Fruit fly (Drosophila melanogaster) whole organism, embryonic: Measurements from ENCODE around the gene dre4.

Experiments
- Atf3 ChIP-seq: fragments of 200-800 bp; sonication (Bioruptor generic); optimal IDR thresholded peaks from 3 replicates; lab custom pipeline; 2016; ENCODE audit warnings: missing biosample characterization, missing genetic modification characterization
- Awh ChIP-seq: fragments of 200-800 bp; sonication (Bioruptor generic); IDR thresholded peaks from 2 replicates; pipeline ENCODE4, ENCODE4 v1.3.6; 2022; ENCODE audit warnings: missing biosample characterization, missing genetic modification characterization
- CG10209 ChIP-seq: fragments of 200-800 bp; sonication (Bioruptor generic); optimal IDR thresholded peaks from 3 replicates; lab custom pipeline; 2017; ENCODE audit warnings: missing biosample characterization, mild to moderate bottlenecking, missing genetic modification characterization, missing genetic modification reagents
- CG10321 ChIP-seq: fragments of 200-800 bp; sonication (Bioruptor generic); IDR thresholded peaks from 2 replicates; pipeline ENCODE4 v1.3.6; 2022; ENCODE audit warnings: missing biosample characterization, missing genetic modification characterization
- CG12236 ChIP-seq: fragments of 200-800 bp; sonication (Bioruptor generic); optimal IDR thresholded peaks from 2 replicates; lab custom pipeline; 2016; ENCODE audit warnings: missing biosample characterization, missing genetic modification characterization
- CG16779 ChIP-seq: fragments of 200-800 bp; sonication (Bioruptor generic); IDR thresholded peaks from 2 replicates; pipeline ENCODE4 v1.3.6; 2022; ENCODE audit warnings: missing biosample characterization, missing genetic modification characterization
- CG16863 ChIP-seq: fragments of 200-800 bp; sonication (Bioruptor generic); optimal IDR thresholded peaks from 3 replicates; lab custom pipeline; 2016; ENCODE audit warnings: missing biosample characterization, missing genetic modification characterization
- CG18011 ChIP-seq: fragments of 200-800 bp; sonication (Bioruptor generic); optimal IDR thresholded peaks from 2 replicates; lab custom pipeline; 2017; ENCODE audit warnings: missing biosample characterization, missing genetic modification characterization, mild to moderate bottlenecking, moderate library complexity, missing genotype
- CG32772 ChIP-seq: fragments of 200-800 bp; sonication (Bioruptor generic); IDR thresholded peaks from 2 replicates; pipeline ENCODE4 v1.3.6; 2022; ENCODE audit warnings: missing biosample characterization, missing genetic modification characterization
- CG33557 ChIP-seq: fragments of 200-800 bp; sonication (Bioruptor generic); optimal IDR thresholded peaks from 2 replicates; lab custom pipeline; 2019; ENCODE audit warnings: missing biosample characterization, mild to moderate bottlenecking, missing genetic modification characterization, moderate library complexity
- CG3407 ChIP-seq: fragments of 200-800 bp; sonication (Bioruptor generic); optimal IDR thresholded peaks from 2 replicates; lab custom pipeline; 2018; ENCODE audit warnings: missing biosample characterization, mild to moderate bottlenecking, missing genetic modification characterization
- CG34376 ChIP-seq: fragments of 200-800 bp; sonication (Bioruptor generic); optimal IDR thresholded peaks from 2 replicates; lab custom pipeline; 2018; ENCODE audit warnings: missing biosample characterization, mild to moderate bottlenecking, missing genetic modification characterization
- CG3995 ChIP-seq: fragments of 200-800 bp; sonication (Bioruptor generic); optimal IDR thresholded peaks from 3 replicates; lab custom pipeline; 2016; ENCODE audit warnings: missing biosample characterization, missing genetic modification characterization
- CG4282 ChIP-seq: fragments of 200-800 bp; sonication (Bioruptor generic); optimal IDR thresholded peaks from 2 replicates; lab custom pipeline; 2016; ENCODE audit warnings: missing biosample characterization, missing genetic modification characterization
- CG6854 ChIP-seq: fragments of 200-800 bp; sonication (Bioruptor generic); optimal IDR thresholded peaks from 3 replicates; lab custom pipeline; 2017; ENCODE audit warnings: missing biosample characterization, mild to moderate bottlenecking, missing genetic modification characterization
- CG9817 ChIP-seq: fragments of 200-800 bp; sonication (Bioruptor generic); optimal IDR thresholded peaks from 2 replicates; lab custom pipeline; 2018; ENCODE audit warnings: missing biosample characterization, mild to moderate bottlenecking, missing genetic modification characterization, moderate library complexity
- Dfd ChIP-seq, 2 experiments: fragments of >200 bp; optimal IDR thresholded peaks; 2 replicates each; lab custom pipeline; 2017; ENCODE audit warnings: missing biosample characterization in 2 of 2, missing genetic modification characterization in 2 of 2
- E2f2 ChIP-seq: fragments of 200-800 bp; sonication (Bioruptor generic); IDR thresholded peaks from 2 replicates; pipeline ENCODE4 v1.3.6; 2022; ENCODE audit warnings: missing biosample characterization, missing genetic modification characterization
- H2.0 ChIP-seq: fragments of 200-800 bp; sonication (Bioruptor generic); IDR thresholded peaks from 2 replicates; pipeline ENCODE4 v1.3.6; 2022; ENCODE audit warnings: missing biosample characterization, missing genetic modification characterization
- HmgZ ChIP-seq: fragments of 200-800 bp; sonication (Bioruptor generic); optimal IDR thresholded peaks from 2 replicates; lab custom pipeline; 2018; ENCODE audit warnings: missing biosample characterization, mild to moderate bottlenecking, missing genetic modification characterization
- Mrtf ChIP-seq: fragments of 200-800 bp; sonication (Bioruptor generic); IDR thresholded peaks from 3 replicates; pipeline ENCODE4 v1.3.6; 2022; ENCODE audit warnings: missing biosample characterization, missing genetic modification characterization
- Poxn ChIP-seq: fragments of 200-800 bp; sonication (Bioruptor generic); IDR thresholded peaks from 2 replicates; pipeline ENCODE4 v1.3.6; 2022; ENCODE audit warnings: missing biosample characterization, missing genetic modification characterization
- Scr ChIP-seq: fragments of 200-800 bp; sonication (Bioruptor generic); IDR thresholded peaks from 2 replicates; pipeline ENCODE4 v1.3.6; 2022; ENCODE audit warnings: missing biosample characterization, missing genetic modification characterization; ENCODE audit not compliant: partially characterized antibody
- Sox100B ChIP-seq: fragments of 200-800 bp; sonication (Bioruptor generic); optimal IDR thresholded peaks from 3 replicates; lab custom pipeline; 2018; ENCODE audit warnings: missing biosample characterization, mild to moderate bottlenecking, missing genetic modification characterization
- Stat92E ChIP-seq, 3 experiments: fragments of >200 bp in 2 of 3; fragments of 200-800 bp in 1 of 3; sonication (Bioruptor generic) in 1 of 3; optimal IDR thresholded peaks; 2 replicates each; lab custom pipeline; 2017 to 2019; ENCODE audit warnings: missing biosample characterization in 3 of 3, missing genetic modification characterization in 3 of 3, mild to moderate bottlenecking in 1 of 3, moderate library complexity in 1 of 3
- Tbp ChIP-seq: fragments of >200 bp; optimal IDR thresholded peaks from 2 replicates; lab custom pipeline; 2018; ENCODE audit warnings: missing biosample characterization, missing genetic modification characterization
- Vsx1 ChIP-seq: fragments of 200-800 bp; sonication (Bioruptor generic); optimal IDR thresholded peaks from 2 replicates; lab custom pipeline; 2017; ENCODE audit warnings: missing biosample characterization, mild to moderate bottlenecking, missing genetic modification characterization, missing genetic modification reagents
- ac ChIP-seq: fragments of 200-800 bp; sonication (Bioruptor generic); optimal IDR thresholded peaks from 3 replicates; lab custom pipeline; 2017; ENCODE audit warnings: missing biosample characterization, mild to moderate bottlenecking, missing genetic modification characterization
- ap ChIP-seq: fragments of 200-800 bp; sonication (Bioruptor generic); IDR thresholded peaks from 2 replicates; pipeline ENCODE4 v1.3.6; 2022; ENCODE audit warnings: missing biosample characterization, missing genetic modification characterization
- bsh ChIP-seq, 2 experiments: fragments of 200-800 bp; sonication (Bioruptor generic); optimal IDR thresholded peaks; 2 replicates each; lab custom pipeline; 2017 to 2018; ENCODE audit warnings: mild to moderate bottlenecking in 2 of 2, missing biosample characterization in 2 of 2, missing genetic modification characterization in 2 of 2, moderate library complexity in 1 of 2
- cas ChIP-seq: fragments of 200-800 bp; sonication (Bioruptor generic); IDR thresholded peaks from 2 replicates; pipeline ENCODE4 v1.3.6; 2022; ENCODE audit warnings: missing biosample characterization, missing genetic modification characterization
- dati ChIP-seq: fragments of 200-800 bp; sonication (Bioruptor generic); IDR thresholded peaks from 2 replicates; pipeline ENCODE4 v1.3.6; 2022; ENCODE audit warnings: missing biosample characterization, missing genetic modification characterization
- dysf ChIP-seq: fragments of 200-800 bp; sonication (Bioruptor generic); IDR thresholded peaks from 3 replicates; pipeline ENCODE4 v1.3.6; 2022; ENCODE audit warnings: missing biosample characterization, missing genetic modification characterization
- eve ChIP-seq, 2 experiments: fragments of >200 bp; optimal IDR thresholded peaks; 2 replicates each; lab custom pipeline; 2017; ENCODE audit warnings: missing biosample characterization in 2 of 2, missing genetic modification characterization in 2 of 2
- gem ChIP-seq: fragments of 200-800 bp; sonication (Bioruptor generic); optimal IDR thresholded peaks from 2 replicates; lab custom pipeline; 2019; ENCODE audit warnings: missing biosample characterization, mild to moderate bottlenecking, missing genetic modification characterization, moderate library complexity
- gro ChIP-seq: fragments of 200-800 bp; sonication (Bioruptor generic); optimal IDR thresholded peaks from 2 replicates; lab custom pipeline; 2016; ENCODE audit warnings: missing biosample characterization, missing genetic modification characterization
- hb ChIP-seq: fragments of 200-800 bp; sonication (Bioruptor generic); IDR thresholded peaks from 3 replicates; pipeline ENCODE4 v1.3.6; 2022; ENCODE audit warnings: missing biosample characterization, missing genetic modification characterization; ENCODE audit not compliant: partially characterized antibody
- jumu ChIP-seq: fragments of 200-800 bp; sonication (Bioruptor generic); optimal IDR thresholded peaks from 3 replicates; lab custom pipeline; 2016; ENCODE audit warnings: missing biosample characterization, missing genetic modification characterization
- lmd ChIP-seq: fragments of 200-800 bp; sonication (Bioruptor generic); IDR thresholded peaks from 2 replicates; pipeline ENCODE4 v1.3.6; 2022; ENCODE audit warnings: missing biosample characterization, missing genetic modification characterization
- mirr ChIP-seq: fragments of 200-800 bp; sonication (Bioruptor generic); optimal IDR thresholded peaks from 3 replicates; lab custom pipeline; 2018; ENCODE audit warnings: missing biosample characterization, mild to moderate bottlenecking, missing genetic modification characterization
- otp ChIP-seq: fragments of 200-800 bp; sonication (Bioruptor generic); IDR thresholded peaks from 3 replicates; pipeline ENCODE4, ENCODE4 v1.3.6; 2022; ENCODE audit warnings: missing biosample characterization, missing genetic modification characterization
- pho ChIP-seq: fragments of 200-800 bp; sonication (Bioruptor generic); optimal IDR thresholded peaks from 2 replicates; lab custom pipeline; 2016; ENCODE audit warnings: missing biosample characterization, missing genetic modification characterization
- sd ChIP-seq: fragments of 200-800 bp; sonication (Bioruptor generic); optimal IDR thresholded peaks from 3 replicates; lab custom pipeline; 2018; ENCODE audit warnings: missing biosample characterization, mild to moderate bottlenecking, missing genetic modification characterization, moderate library complexity
- sob ChIP-seq: fragments of 200-800 bp; sonication (Bioruptor generic); IDR thresholded peaks from 2 replicates; pipeline ENCODE4 v1.3.6; 2022; ENCODE audit warnings: missing biosample characterization, missing genetic modification characterization
- tll ChIP-seq, 2 experiments: fragments of 200-800 bp in 1 of 2; fragments of >200 bp in 1 of 2; sonication (Bioruptor generic) in 1 of 2; optimal IDR thresholded peaks; 2 replicates each; lab custom pipeline; 2017 to 2019; ENCODE audit warnings: missing biosample characterization in 2 of 2, missing genetic modification characterization in 2 of 2, mild to moderate bottlenecking in 1 of 2, moderate library complexity in 1 of 2
- toy ChIP-seq: fragments of 200-800 bp; sonication (Bioruptor generic); IDR thresholded peaks from 2 replicates; pipeline ENCODE4 v1.3.6; 2022; ENCODE audit warnings: missing biosample characterization, missing genetic modification characterization
- trem ChIP-seq: fragments of 200-800 bp; optimal IDR thresholded peaks from 3 replicates; lab custom pipeline; 2019; ENCODE audit warnings: missing biosample characterization, mild to moderate bottlenecking, missing genetic modification characterization, moderate library complexity
- tx ChIP-seq: fragments of 200-800 bp; sonication (Bioruptor generic); optimal IDR thresholded peaks from 2 replicates; lab custom pipeline; 2016; ENCODE audit warnings: missing biosample characterization, missing genetic modification characterization
- usp ChIP-seq: fragments of >200 bp; optimal IDR thresholded peaks from 2 replicates; lab custom pipeline; 2017; ENCODE audit warnings: missing biosample characterization, missing genetic modification characterization

Gene dre4

DNA sequence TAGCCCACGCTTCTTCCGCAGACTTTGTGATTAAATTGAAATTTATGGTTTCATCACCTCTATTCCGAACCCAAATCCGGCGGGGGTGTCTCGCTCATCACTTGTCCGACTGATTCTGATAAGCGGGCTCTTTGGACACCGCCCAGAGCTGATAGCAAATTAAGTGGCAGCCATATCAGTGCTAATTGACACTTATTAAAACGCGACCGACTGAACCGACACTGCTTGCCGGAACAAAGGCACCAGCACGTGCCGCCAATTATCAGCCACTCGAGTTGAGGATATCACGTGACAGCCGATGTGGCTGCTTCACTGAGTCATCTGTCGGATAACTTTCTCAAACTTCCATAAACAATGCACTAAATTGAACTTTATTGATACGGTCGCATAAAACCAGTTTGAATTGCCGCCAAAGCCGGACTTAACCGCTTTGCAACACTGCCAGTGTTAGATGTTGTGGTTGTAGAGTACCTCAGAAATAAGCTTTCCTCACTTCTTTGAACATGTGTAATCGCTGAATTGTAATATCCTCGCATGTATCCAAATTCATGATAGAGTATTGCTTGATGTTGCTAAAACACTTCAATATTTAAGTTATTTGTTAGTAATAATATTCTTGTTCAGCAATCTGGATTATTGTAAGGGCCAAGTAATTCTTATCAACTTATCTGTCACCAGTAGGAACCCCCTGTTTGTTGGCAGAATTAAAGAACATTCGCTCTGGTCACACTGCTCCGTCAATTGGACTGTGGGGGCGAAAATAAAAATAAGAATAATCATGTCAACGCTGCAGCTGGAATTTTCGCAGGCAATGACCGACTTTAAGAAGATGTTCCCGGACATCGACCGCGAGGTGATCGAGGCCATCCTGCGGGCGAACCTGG, 19.4 kb downstream of the dre4 start, which contains the start of gene CG12024 (continued):
- TF ChIP-seq Awh (GFP tag; lab: Robert Waterston, UW) = no peak
- peak; percentile 67 for TF ChIP-seq CG4282 (GFP tag; lab: Kevin White, UChicago)
- peak; percentile 63 for TF ChIP-seq CG18011 (GFP tag; lab: Kevin White, UChicago)
- peak; percentile 51 for TF ChIP-seq Sox100B (GFP tag; lab: Kevin White, UChicago)
- no peak for TF ChIP-seq Stat92E (GFP tag; optimal IDR thresholded peaks at IDR 0.05; lab: Kevin White, UChicago)
- no peak for TF ChIP-seq CG12236 (GFP tag; lab: Kevin White, UChicago)
- TF ChIP-seq gem (tag; lab: Kevin White, UChicago) = peak; percentile 80
- peak; percentile 74 for TF ChIP-seq CG3995
- TF ChIP-seq cas (GFP tag; lab: Robert Waterston, UW) = peak; percentile 25; the same call in 1 of the 2 replicates
- no peak for TF ChIP-seq Tbp
- peak; percentile 76 for TF ChIP-seq CG10209
- no peak for TF ChIP-seq usp (GFP tag; lab: Kevin White, UChicago)
- peak; percentile 86 for TF ChIP-seq trem
- TF ChIP-seq Scr (GFP tag; lab: Robert Waterston, UW) = peak; percentile 33; the same call in 1 of the 2 replicates
- TF ChIP-seq sd (tag; lab: Kevin White, UChicago) = no peak
- no peak for TF ChIP-seq ac (GFP tag; lab: Kevin White, UChicago)
- TF ChIP-seq Mrtf (GFP tag; lab: Robert Waterston, UW) = peak; percentile 58; the same call in 1 of the 3 replicates
- peak in 1 of 2 experiments; percentile 20 for TF ChIP-seq Dfd (GFP tag; optimal IDR thresholded peaks at IDR 0.05; lab: Kevin White, UChicago)
- TF ChIP-seq toy (GFP tag; lab: Robert Waterston, UW) = no peak
- TF ChIP-seq gro = peak; percentile 63
- TF ChIP-seq CG6854 (GFP tag; lab: Kevin White, UChicago) = no peak
- TF ChIP-seq jumu = peak; percentile 74
- peak; percentile 21; the same call in 1 of the 2 replicates for TF ChIP-seq ap
- peak in 1 of 2 experiments; percentile 61 for TF ChIP-seq bsh (GFP tag; optimal IDR thresholded peaks at IDR 0.05; lab: Kevin White, UChicago)
- no peak for TF ChIP-seq CG10321 (GFP tag; lab: Robert Waterston, UW)
- peak; percentile 66 for TF ChIP-seq CG33557 (GFP tag; lab: Kevin White, UChicago)
- peak; percentile 78 for TF ChIP-seq sob (GFP tag; lab: Robert Waterston, UW)
- no peak for TF ChIP-seq otp
- peak; percentile 40 for TF ChIP-seq CG16863 (GFP tag; lab: Kevin White, UChicago)
- TF ChIP-seq mirr (GFP tag; lab: Kevin White, UChicago) = peak; percentile 18
- no peak for TF ChIP-seq hb (GFP tag; lab: Robert Waterston, UW)
- no peak for TF ChIP-seq CG34376
- peak; percentile 72 for TF ChIP-seq Atf3 (GFP tag; lab: Kevin White, UChicago)
- TF ChIP-seq tx (GFP tag; lab: Kevin White, UChicago) = peak; percentile 77
- TF ChIP-seq CG32772 = peak; percentile 41; the same call in 1 of the 2 replicates
- peak; percentile 55; the same call in 1 of the 2 replicates for TF ChIP-seq H2.0 (GFP tag; lab: Robert Waterston, UW)
- no peak for TF ChIP-seq Poxn
- TF ChIP-seq tll (GFP tag; optimal IDR thresholded peaks at IDR 0.05; lab: Kevin White, UChicago) = no peak
- TF ChIP-seq dysf (GFP tag; lab: Robert Waterston, UW) = peak; percentile 78
- no peak for TF ChIP-seq dati (GFP tag; lab: Robert Waterston, UW)
- TF ChIP-seq pho (GFP tag; lab: Kevin White, UChicago) = peak; percentile 84
- TF ChIP-seq HmgZ (tag; lab: Kevin White, UChicago) = peak; percentile 90
- peak; percentile 84 for TF ChIP-seq CG9817 (tag; lab: Kevin White, UChicago)
- no peak for TF ChIP-seq CG3407 (GFP tag; lab: Kevin White, UChicago)
- TF ChIP-seq E2f2 (GFP tag; lab: Robert Waterston, UW) = peak; percentile 94
- TF ChIP-seq CG16779 = no peak
- TF ChIP-seq Vsx1 (GFP tag; lab: Kevin White, UChicago) = no peak
- peak; percentile 77 for TF ChIP-seq lmd (GFP tag; lab: Robert Waterston, UW)
- TF ChIP-seq eve (GFP tag; optimal IDR thresholded peaks at IDR 0.05; lab: Kevin White, UChicago) = no peak
